Fruit fly (Drosophila melanogaster): Measurements from ENCODE around the gene CG9915.

Gene CG9915

dm6 chrX:16331562-16332233, 18.8 kb upstream of the CG9915 start:
- TF ChIP-seq woc (GFP tag; optimal IDR thresholded peaks at IDR 0.05), result no peak
- no peak for TF ChIP-seq CG32264 (GFP tag; optimal IDR thresholded peaks at IDR 0.05)
- TF ChIP-seq brk (GFP tag; optimal IDR thresholded peaks at IDR 0.05), result no peak
- no peak for TF ChIP-seq Hr83 (GFP tag; optimal IDR thresholded peaks at IDR 0.05; ENCODE audit: poor library complexity, severe bottlenecking)
- no peak for TF ChIP-seq Jra (GFP tag; optimal IDR thresholded peaks at IDR 0.05)
- no peak for TF ChIP-seq tai (GFP tag; optimal IDR thresholded peaks at IDR 0.05)
- TF ChIP-seq jim (GFP tag; optimal IDR thresholded peaks at IDR 0.05), result no peak
- TF ChIP-seq h (GFP tag; optimal IDR thresholded peaks at IDR 0.05), result no peak
- no peak for TF ChIP-seq GATAd (GFP tag; optimal IDR thresholded peaks at IDR 0.05)
- no peak for TF ChIP-seq N (GFP tag; optimal IDR thresholded peaks at IDR 0.05)
- no peak for TF ChIP-seq Myc (optimal IDR thresholded peaks at IDR 0.05)
- TF ChIP-seq CrebA (GFP tag; optimal IDR thresholded peaks at IDR 0.05; ENCODE audit: borderline replicate concordance), result no peak
- TF ChIP-seq Mio (GFP tag; optimal IDR thresholded peaks at IDR 0.05), result no peak
- no peak for TF ChIP-seq Sp1 (GFP tag; optimal IDR thresholded peaks at IDR 0.05)
- no peak for TF ChIP-seq Dif (GFP tag; optimal IDR thresholded peaks at IDR 0.05; ENCODE audit: partially characterized antibody)
- TF ChIP-seq dsf (GFP tag; optimal IDR thresholded peaks at IDR 0.05; ENCODE audit: borderline replicate concordance), result no peak

dm6 chrX:16330659-16331058, 17.7 kb upstream of the CG9915 start, which contains the start of gene CG9919:
CG9919 (minus strand) TSS chrX:16330759.
- TF ChIP-seq Hr83 (GFP tag; optimal IDR thresholded peaks at IDR 0.05; ENCODE audit: poor library complexity, severe bottlenecking), result no peak
- TF ChIP-seq Abd-B (GFP tag; optimal IDR thresholded peaks at IDR 0.05), result no peak
- TF ChIP-seq Rel (GFP tag; optimal IDR thresholded peaks at IDR 0.05), result no peak
- TF ChIP-seq Rel (tag; optimal IDR thresholded peaks at IDR 0.05), result no peak
- TF ChIP-seq lola (GFP tag; optimal IDR thresholded peaks at IDR 0.05), result no peak
- TF ChIP-seq h (GFP tag; optimal IDR thresholded peaks at IDR 0.05), result no peak
- no peak for TF ChIP-seq CrebA (GFP tag; optimal IDR thresholded peaks at IDR 0.05; ENCODE audit: borderline replicate concordance)
- no peak for TF ChIP-seq HLH106 (tag; optimal IDR thresholded peaks at IDR 0.05)
- no peak for TF ChIP-seq N (GFP tag; optimal IDR thresholded peaks at IDR 0.05)
- no peak for TF ChIP-seq Dif (GFP tag; optimal IDR thresholded peaks at IDR 0.05; ENCODE audit: partially characterized antibody)
- no peak for TF ChIP-seq Hr78 (GFP tag; optimal IDR thresholded peaks at IDR 0.05)
- no peak for TF ChIP-seq CG32264 (GFP tag; optimal IDR thresholded peaks at IDR 0.05)
- no peak for TF ChIP-seq Sp1 (GFP tag; optimal IDR thresholded peaks at IDR 0.05)
- no peak for TF ChIP-seq OdsH (GFP tag; optimal IDR thresholded peaks at IDR 0.05)
- TF ChIP-seq dl (GFP tag; optimal IDR thresholded peaks at IDR 0.05; ENCODE audit: insufficient read depth in 1 of 2, partially characterized antibody in 2 of 2), result no peak
- TF ChIP-seq sv (GFP tag; optimal IDR thresholded peaks at IDR 0.05), result no peak
- no peak for TF ChIP-seq GATAd (GFP tag; optimal IDR thresholded peaks at IDR 0.05)
- TF ChIP-seq CG9705 (GFP tag; optimal IDR thresholded peaks at IDR 0.05), result no peak
- no peak for TF ChIP-seq dmrt93B (GFP tag; optimal IDR thresholded peaks at IDR 0.05)

DNA sequence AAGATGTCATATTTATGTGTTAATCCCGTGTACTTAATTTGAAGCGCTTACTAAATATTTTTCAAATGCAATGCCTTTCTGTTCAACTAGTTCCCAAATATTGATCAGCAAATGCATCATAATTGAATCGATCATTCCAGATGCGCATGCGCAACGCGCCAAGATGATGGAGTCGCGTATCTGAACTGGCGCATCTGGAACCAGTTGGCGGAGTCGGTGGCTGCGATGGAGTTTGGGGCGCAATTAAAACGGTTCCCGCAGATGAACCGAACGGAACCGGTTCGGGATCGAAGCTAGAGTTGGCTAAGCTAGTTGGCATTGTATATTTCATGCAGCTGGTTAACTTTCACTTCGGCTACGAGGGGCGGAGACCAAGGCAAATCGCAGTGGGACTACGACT, 12.5 kb upstream of the CG9915 start, which contains the start of gene CalpC:
Gene CalpC, plus strand, starts transcription at position 292 of the 400 bp plus-strand sequence.
- TF ChIP-seq Dfd (GFP tag; optimal IDR thresholded peaks at IDR 0.05) (no peak), OdsH (GFP tag; optimal IDR thresholded peaks at IDR 0.05) (no peak), jim (GFP tag; optimal IDR thresholded peaks at IDR 0.05) (no peak), sage (GFP tag; optimal IDR thresholded peaks at IDR 0.05) (no peak), Hnf4 (GFP tag; optimal IDR thresholded peaks at IDR 0.05) (no peak), CG32264 (GFP tag; optimal IDR thresholded peaks at IDR 0.05) (no peak), Myc (optimal IDR thresholded peaks at IDR 0.05) (no peak), br (GFP tag; optimal IDR thresholded peaks at IDR 0.05) (no peak), Hr78 (GFP tag; optimal IDR thresholded peaks at IDR 0.05) (no peak), fru (GFP tag; optimal IDR thresholded peaks at IDR 0.05) (no peak), usp (GFP tag; optimal IDR thresholded peaks at IDR 0.05) (no peak), h (GFP tag; optimal IDR thresholded peaks at IDR 0.05) (no peak), dl (GFP tag; optimal IDR thresholded peaks at IDR 0.05; ENCODE audit: insufficient read depth in 1 of 2, partially characterized antibody in 2 of 2) (no peak), lola (GFP tag; optimal IDR thresholded peaks at IDR 0.05) (no peak), Vsx2 (GFP tag; optimal IDR thresholded peaks at IDR 0.05; ENCODE audit: partially characterized antibody) (no peak), ey (GFP tag; optimal IDR thresholded peaks at IDR 0.05) (no peak), Jra (GFP tag; optimal IDR thresholded peaks at IDR 0.05) (no peak)
